Worm (Caenorhabditis elegans) whole organism, young adult: Measurements from ENCODE around the gene F07F6.8.

Source experiments
- atf-7 ChIP-seq: sonication (generic microtip); optimal IDR thresholded peaks from 2 replicates; lab custom pipeline; 2017; ENCODE audit warnings: mild to moderate bottlenecking, missing genetic modification characterization, missing compliant biosample characterization
- egrh-3 ChIP-seq: fragments of 200-800 bp; sonication (Bioruptor generic); IDR thresholded peaks from 2 replicates; pipeline ENCODE4 v1.3.6; 2022; ENCODE audit warnings: missing genetic modification reagents, missing genetic modification characterization, missing compliant biosample characterization
- mcd-1 ChIP-seq: fragments of 200-800 bp; sonication (Bioruptor generic); IDR thresholded peaks from 2 replicates; pipeline ENCODE4 v1.3.6; 2022; ENCODE audit warnings: missing genetic modification reagents, missing genetic modification characterization, missing compliant biosample characterization
- sea-2 ChIP-seq: fragments of 200-800 bp; sonication (Bioruptor generic); IDR thresholded peaks from 2 replicates; pipeline ENCODE4 v1.3.6; 2022; ENCODE audit warnings: missing genetic modification characterization, missing compliant biosample characterization
- unc-62 ChIP-seq: fragments of 150-350 bp; optimal IDR thresholded peaks from 2 replicates; lab custom pipeline; 2014; ENCODE audit warnings: missing biosample characterization, missing genetic modification reagents, missing genetic modification characterization
- zim-3 ChIP-seq: sonication (generic microtip); optimal IDR thresholded peaks from 2 replicates; lab custom pipeline; 2017; ENCODE audit warnings: mild to moderate bottlenecking, missing genetic modification characterization, moderate library complexity, missing compliant biosample characterization

ce11 chrII:5446506-5446905 is 21.0 kb upstream of the F07F6.8 start, which contains the start of gene nmr-1:
- TF ChIP-seq atf-7 (tag; lab: Kevin White, UChicago) (no peak), mcd-1 (GFP tag; lab: Robert Waterston, UW) (no peak), egrh-3 (GFP tag; lab: Robert Waterston, UW) (no peak), zim-3 (no peak), sea-2 (GFP tag; lab: Robert Waterston, UW) (no peak), unc-62 (GFP tag; lab: Kevin White, UChicago) (no peak)
